Fruit fly (Drosophila melanogaster) whole organism, prepupa: Measurements from ENCODE around the gene Rcd-1.

Experiments used
- CG10669 ChIP-seq: fragments of 200-800 bp; sonication (Bioruptor generic); optimal IDR thresholded peaks from 3 replicates; lab custom pipeline; 2018; ENCODE audit warnings: missing biosample characterization, mild to moderate bottlenecking, missing genetic modification characterization, moderate library complexity
- Eip93F ChIP-seq: fragments of 200-800 bp; sonication (Bioruptor generic); optimal IDR thresholded peaks from 2 replicates; lab custom pipeline; 2016; ENCODE audit warnings: missing biosample characterization, mild to moderate bottlenecking, missing genetic modification characterization
- Lpt ChIP-seq: fragments of 200-800 bp; sonication (Bioruptor generic); optimal IDR thresholded peaks from 3 replicates; lab custom pipeline; 2016; ENCODE audit warnings: missing biosample characterization, missing genetic modification characterization
- Sox15 ChIP-seq: fragments of 200-800 bp; sonication (Bioruptor generic); optimal IDR thresholded peaks from 3 replicates; lab custom pipeline; 2016; ENCODE audit warnings: missing biosample characterization, missing genetic modification characterization
- fd85E ChIP-seq: fragments of 200-800 bp; sonication (Bioruptor generic); optimal IDR thresholded peaks from 3 replicates; lab custom pipeline; 2016; ENCODE audit warnings: missing biosample characterization, missing genetic modification characterization
- salr ChIP-seq, 2 experiments: fragments of 200-800 bp; sonication (Bioruptor generic); optimal IDR thresholded peaks; 3 replicates each; lab custom pipeline; 2016 to 2018; ENCODE audit warnings: missing biosample characterization in 2 of 2, missing genetic modification characterization in 2 of 2, mild to moderate bottlenecking in 1 of 2
- ss ChIP-seq, 2 experiments: fragments of 200-800 bp; sonication (Bioruptor generic); optimal IDR thresholded peaks; 2 replicates in 1 of 2; 3 replicates in 1 of 2; lab custom pipeline; 2017 to 2018; ENCODE audit warnings: mild to moderate bottlenecking in 2 of 2, missing biosample characterization in 2 of 2, missing genetic modification characterization in 2 of 2, moderate library complexity in 1 of 2

DNA sequence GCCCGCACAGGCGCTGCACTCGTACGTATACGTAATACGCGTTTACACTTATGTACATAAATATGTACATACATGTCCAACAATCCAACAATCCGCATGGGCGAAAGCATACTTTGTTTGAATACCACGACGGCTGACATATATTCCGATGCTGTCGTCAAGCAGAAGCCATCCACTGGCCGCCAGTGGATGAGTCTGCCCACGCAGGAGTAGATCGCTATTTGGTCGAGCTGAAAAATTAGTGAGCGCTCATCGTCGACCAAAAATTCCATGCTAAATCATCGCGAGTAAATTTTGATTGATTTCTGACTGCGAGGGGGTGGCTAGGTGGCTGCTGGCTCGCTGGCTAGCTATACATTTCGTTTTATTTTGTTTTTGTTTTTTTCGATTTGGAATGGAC is 36.1 kb upstream of the Rcd-1 start:
- TF ChIP-seq Sox15 (no peak), ss (GFP tag; optimal IDR thresholded peaks at IDR 0.05; lab: Kevin White, UChicago) (no peak), Eip93F (GFP tag; lab: Kevin White, UChicago) (no peak), fd85E (GFP tag; lab: Kevin White, UChicago) (no peak), salr (GFP tag; optimal IDR thresholded peaks at IDR 0.05; lab: Kevin White, UChicago) (no peak), Lpt (GFP tag; lab: Kevin White, UChicago) (no peak), CG10669 (GFP tag; lab: Kevin White, UChicago) (no peak)
